Worm (Caenorhabditis elegans): ENCODE measurements around the gene srbc-41.

DNA sequence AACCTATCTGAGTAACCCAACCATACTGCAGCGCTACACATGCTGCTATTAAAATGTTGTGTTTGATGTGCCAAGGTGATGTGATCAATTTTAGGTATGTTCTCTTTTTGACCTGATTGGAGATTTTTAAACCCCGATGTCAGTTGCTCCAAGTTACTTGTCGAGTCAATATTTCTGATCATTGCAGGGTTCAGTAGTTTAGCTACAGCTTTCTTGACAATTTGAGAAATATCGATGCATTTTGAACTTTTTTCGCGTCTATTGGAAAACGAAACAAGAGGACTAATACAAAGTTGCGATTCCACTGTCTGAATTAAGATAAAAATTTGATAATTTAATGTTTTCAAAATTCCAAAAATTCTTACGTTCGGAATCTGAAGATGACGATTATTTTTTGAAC, 8.8 kb upstream of the srbc-41 start:
- no peak for TF ChIP-seq nfya-1 (tag; optimal IDR thresholded peaks at IDR 0.05)
- no peak for TF ChIP-seq dmd-4 (tag; optimal IDR thresholded peaks at IDR 0.05; ENCODE audit: borderline replicate concordance)
- TF ChIP-seq ama-1 (optimal IDR thresholded peaks at IDR 0.05), result no peak
- no peak for TF ChIP-seq lim-6 (tag; optimal IDR thresholded peaks at IDR 0.05)
- no peak for TF ChIP-seq hlh-8 (tag; optimal IDR thresholded peaks at IDR 0.05)
- no peak for TF ChIP-seq pha-4 (tag; optimal IDR thresholded peaks at IDR 0.05)
- TF ChIP-seq elt-2 (tag; optimal IDR thresholded peaks at IDR 0.05), result no peak
- no peak for TF ChIP-seq ref-2 (tag; optimal IDR thresholded peaks at IDR 0.05)
- no peak for TF ChIP-seq Y22D7AL.16 (tag; optimal IDR thresholded peaks at IDR 0.05)
